Fruit fly (Drosophila melanogaster): ENCODE results near the gene Dnai2.

DNA sequence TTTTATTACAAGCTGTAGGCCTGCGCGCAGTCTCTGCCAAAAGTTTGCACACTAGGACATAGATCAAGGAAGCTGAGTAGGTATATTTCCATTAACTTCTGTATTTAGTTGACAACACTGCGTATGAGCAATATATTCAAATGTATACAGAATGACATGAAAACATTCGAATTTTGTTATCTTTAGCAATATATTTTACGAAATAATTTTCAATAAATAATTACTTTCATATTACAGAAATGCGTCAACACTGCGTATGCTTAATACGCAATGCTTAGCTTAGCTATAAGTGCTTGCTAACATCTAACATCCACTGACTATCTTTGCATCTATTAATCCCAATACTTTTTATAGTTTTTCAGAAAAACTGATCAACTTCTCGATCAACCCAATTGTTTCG is 17.3 kb upstream of the Dnai2 start:
- TF ChIP-seq CG8478 (optimal IDR thresholded peaks at IDR 0.05) (no peak), CTCF (optimal IDR thresholded peaks at IDR 0.05) (no peak)

Measured in S2 (cell line).